Worm (Caenorhabditis elegans): ENCODE results near the gene F15E6.4.

DNA sequence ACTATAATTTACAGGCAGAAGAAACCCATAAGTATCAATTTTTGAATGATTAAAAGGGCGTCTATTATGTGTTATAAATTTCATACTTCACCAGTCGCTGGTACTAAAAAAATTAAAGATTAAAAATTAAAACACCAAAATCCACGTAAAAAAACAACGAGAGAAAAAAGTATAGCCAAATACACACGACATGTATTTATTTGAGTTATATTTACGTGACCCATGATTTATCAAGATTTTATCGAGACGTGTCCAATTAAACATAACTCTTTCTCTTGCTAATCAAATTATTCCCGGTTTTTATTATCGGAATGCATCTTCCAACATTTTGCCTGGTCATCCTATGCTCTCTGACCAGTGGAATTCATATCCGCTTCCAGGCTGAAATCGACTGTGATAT lies 24.0 kb upstream of the F15E6.4 start, which contains the start of gene F36A4.4:
- TF ChIP-seq ref-1 (GFP tag; conservative IDR thresholded peaks at IDR 0.05) (no peak), flt-1 (GFP tag; IDR thresholded peaks at IDR 0.05) (no peak), ztf-23 (GFP tag; IDR thresholded peaks at IDR 0.05) (no peak), cog-1 (tag; optimal IDR thresholded peaks at IDR 0.05) (no peak), tab-1 (GFP tag; IDR thresholded peaks at IDR 0.05) (no peak), ztf-29 (GFP tag; IDR thresholded peaks at IDR 0.05) (no peak), T22C8.4 (GFP tag; IDR thresholded peaks at IDR 0.05) (no peak)

Measured in whole organism, midembryonic.